Fruit fly (Drosophila melanogaster) whole organism, embryonic: ENCODE measurements around the gene CG31161.

Experiments
- Bdp1 ChIP-seq: fragments of 200-800 bp; sonication (Bioruptor generic); optimal IDR thresholded peaks from 3 replicates; lab custom pipeline; 2016; ENCODE audit warnings: missing biosample characterization, missing genetic modification characterization
- Blimp-1 ChIP-seq: fragments of 200-800 bp; sonication (Bioruptor generic); optimal IDR thresholded peaks from 3 replicates; lab custom pipeline; 2018; ENCODE audit warnings: missing biosample characterization, missing genetic modification characterization, mild to moderate bottlenecking, moderate library complexity, missing genetic modification reagents
- CG10267 ChIP-seq: fragments of 200-800 bp; sonication (Bioruptor generic); optimal IDR thresholded peaks from 2 replicates; lab custom pipeline; 2018; ENCODE audit warnings: missing biosample characterization, mild to moderate bottlenecking, missing genetic modification characterization, moderate library complexity
- CG11504 ChIP-seq: fragments of 200-800 bp; sonication (Bioruptor generic); optimal IDR thresholded peaks from 3 replicates; lab custom pipeline; 2019; ENCODE audit warnings: missing biosample characterization, mild to moderate bottlenecking, missing genetic modification characterization, moderate library complexity
- CG12299 ChIP-seq: fragments of 200-800 bp; sonication (Bioruptor generic); optimal IDR thresholded peaks from 2 replicates; lab custom pipeline; 2018; ENCODE audit warnings: missing biosample characterization, mild to moderate bottlenecking, missing genetic modification characterization
- CG12942 ChIP-seq: fragments of 200-800 bp; sonication (Bioruptor generic); optimal IDR thresholded peaks from 3 replicates; lab custom pipeline; 2016; ENCODE audit warnings: missing biosample characterization, missing genetic modification characterization
- CG14710 ChIP-seq: fragments of 200-800 bp; sonication (Bioruptor generic); optimal IDR thresholded peaks from 3 replicates; lab custom pipeline; 2019; ENCODE audit warnings: missing biosample characterization, mild to moderate bottlenecking, missing genetic modification characterization, moderate library complexity
- CG1603 ChIP-seq: fragments of 200-800 bp; sonication (Bioruptor generic); optimal IDR thresholded peaks from 2 replicates; lab custom pipeline; 2019; ENCODE audit warnings: missing biosample characterization, mild to moderate bottlenecking, missing genetic modification characterization, moderate library complexity
- CG17385 ChIP-seq: fragments of 200-800 bp; sonication (Bioruptor generic); optimal IDR thresholded peaks from 3 replicates; lab custom pipeline; 2018; ENCODE audit warnings: missing biosample characterization, mild to moderate bottlenecking, missing genetic modification characterization
- CG17612 ChIP-seq: fragments of 200-800 bp; sonication (Bioruptor generic); IDR thresholded peaks from 2 replicates; pipeline ENCODE4 v1.3.6; 2022; ENCODE audit warnings: missing biosample characterization, missing genetic modification characterization
- CG18476 ChIP-seq: fragments of 200-800 bp; sonication (Bioruptor generic); optimal IDR thresholded peaks from 2 replicates; lab custom pipeline; 2016; ENCODE audit warnings: missing biosample characterization, mild to moderate bottlenecking, missing genetic modification characterization
- CG31224 ChIP-seq: fragments of 200-800 bp; sonication (Bioruptor generic); IDR thresholded peaks from 2 replicates; pipeline ENCODE4 v1.3.6; 2022; ENCODE audit warnings: missing biosample characterization, missing genetic modification characterization
- CG31441 ChIP-seq: fragments of 200-800 bp; sonication (Bioruptor generic); IDR thresholded peaks from 2 replicates; pipeline ENCODE4 v1.3.6; 2022; ENCODE audit warnings: missing biosample characterization, missing genetic modification characterization
- CG43689 ChIP-seq: fragments of 200-800 bp; sonication (Bioruptor generic); IDR thresholded peaks from 2 replicates; pipeline ENCODE4 v1.3.6; 2022; ENCODE audit warnings: missing biosample characterization, missing genetic modification characterization
- CG7357 ChIP-seq: fragments of 200-800 bp; sonication (Bioruptor generic); IDR thresholded peaks from 3 replicates; pipeline ENCODE4 v1.3.6; 2022; ENCODE audit warnings: missing biosample characterization, missing genetic modification characterization
- CG8478 ChIP-seq: fragments of >200 bp; optimal IDR thresholded peaks from 2 replicates; lab custom pipeline; 2018
- Camta ChIP-seq: fragments of 200-800 bp; sonication (Bioruptor generic); optimal IDR thresholded peaks from 2 replicates; lab custom pipeline; 2016; ENCODE audit warnings: missing biosample characterization, missing genetic modification characterization
- Dek ChIP-seq: fragments of 200-800 bp; sonication (Bioruptor generic); optimal IDR thresholded peaks from 3 replicates; lab custom pipeline; 2019; ENCODE audit warnings: missing biosample characterization, mild to moderate bottlenecking, missing genetic modification characterization, moderate library complexity
- Dfd ChIP-seq, 2 experiments: fragments of >200 bp; optimal IDR thresholded peaks; 2 replicates each; lab custom pipeline; 2017; ENCODE audit warnings: missing biosample characterization in 2 of 2, missing genetic modification characterization in 2 of 2
- Lhr ChIP-seq: fragments of 200-800 bp; sonication (Bioruptor generic); optimal IDR thresholded peaks from 3 replicates; lab custom pipeline; 2017; ENCODE audit warnings: mild to moderate bottlenecking, missing biosample characterization, missing genetic modification reagents, missing genetic modification characterization
- Lim3 ChIP-seq: fragments of 200-800 bp; sonication (Bioruptor generic); IDR thresholded peaks from 2 replicates; pipeline ENCODE4 v1.3.6; 2022; ENCODE audit warnings: missing biosample characterization, missing genetic modification characterization
- MBD-R2 ChIP-seq: fragments of 200-800 bp; sonication (Bioruptor generic); IDR thresholded peaks from 2 replicates; pipeline ENCODE4 v1.3.6; 2022; ENCODE audit warnings: missing biosample characterization, missing genetic modification characterization
- Meics ChIP-seq: fragments of 200-800 bp; sonication (Bioruptor generic); optimal IDR thresholded peaks from 2 replicates; lab custom pipeline; 2017; ENCODE audit warnings: missing biosample characterization, mild to moderate bottlenecking, missing genetic modification characterization
- NFAT ChIP-seq: fragments of 200-800 bp; sonication (Bioruptor generic); IDR thresholded peaks from 2 replicates; pipeline ENCODE4 v1.3.6; 2022; ENCODE audit warnings: missing biosample characterization, missing genetic modification characterization
- NfI ChIP-seq: fragments of 200-800 bp; sonication (Bioruptor generic); optimal IDR thresholded peaks from 3 replicates; lab custom pipeline; 2018; ENCODE audit warnings: missing biosample characterization, mild to moderate bottlenecking, missing genetic modification characterization, moderate library complexity
- Oaz ChIP-seq: fragments of 200-800 bp; sonication (Bioruptor generic); IDR thresholded peaks from 2 replicates; pipeline ENCODE4 v1.3.6; 2022; ENCODE audit warnings: missing biosample characterization, missing genetic modification characterization
- Poxn ChIP-seq: fragments of 200-800 bp; sonication (Bioruptor generic); IDR thresholded peaks from 2 replicates; pipeline ENCODE4 v1.3.6; 2022; ENCODE audit warnings: missing biosample characterization, missing genetic modification characterization
- Sry-β ChIP-seq: fragments of 200-800 bp; sonication (Bioruptor generic); optimal IDR thresholded peaks from 2 replicates; lab custom pipeline; 2018; ENCODE audit warnings: missing biosample characterization, mild to moderate bottlenecking, missing genetic modification characterization, moderate library complexity
- YL-1 ChIP-seq: fragments of 200-800 bp; sonication (Bioruptor generic); optimal IDR thresholded peaks from 3 replicates; lab custom pipeline; 2017; ENCODE audit warnings: missing biosample characterization, mild to moderate bottlenecking, missing genetic modification characterization
- aop ChIP-seq: fragments of 200-800 bp; sonication (Bioruptor generic); IDR thresholded peaks from 2 replicates; pipeline ENCODE4 v1.3.6; 2022; ENCODE audit warnings: missing biosample characterization, missing genetic modification characterization
- az2 ChIP-seq: fragments of 200-800 bp; sonication (Bioruptor generic); optimal IDR thresholded peaks from 3 replicates; lab custom pipeline; 2016; ENCODE audit warnings: missing biosample characterization, missing genetic modification characterization
- caup ChIP-seq: fragments of 200-800 bp; sonication (Bioruptor generic); optimal IDR thresholded peaks from 3 replicates; lab custom pipeline; 2017; ENCODE audit warnings: missing biosample characterization, mild to moderate bottlenecking, missing genetic modification characterization, moderate library complexity; ENCODE audit not compliant: severe bottlenecking
- chm ChIP-seq: fragments of 200-800 bp; sonication (Bioruptor generic); IDR thresholded peaks from 2 replicates; pipeline ENCODE4 v1.3.6; 2022; ENCODE audit warnings: missing biosample characterization, missing genetic modification characterization
- croc ChIP-seq: fragments of 200-800 bp; sonication (Bioruptor generic); conservative IDR thresholded peaks from 3 replicates; pipeline ENCODE4 v1.3.6; 2022; ENCODE audit warnings: missing biosample characterization, missing genetic modification characterization
- da ChIP-seq: fragments of 200-800 bp; sonication (Bioruptor generic); optimal IDR thresholded peaks from 2 replicates; lab custom pipeline; 2016; ENCODE audit warnings: missing biosample characterization, missing genetic modification characterization
- danr ChIP-seq: fragments of 200-800 bp; sonication (Bioruptor generic); IDR thresholded peaks from 2 replicates; pipeline ENCODE4 v1.3.6; 2022; ENCODE audit warnings: missing biosample characterization, missing genetic modification characterization
- dati ChIP-seq: fragments of 200-800 bp; sonication (Bioruptor generic); IDR thresholded peaks from 2 replicates; pipeline ENCODE4 v1.3.6; 2022; ENCODE audit warnings: missing biosample characterization, missing genetic modification characterization
- dm ChIP-seq: fragments of 200-800 bp; sonication (Bioruptor generic); optimal IDR thresholded peaks from 3 replicates; lab custom pipeline; 2016; ENCODE audit warnings: missing biosample characterization, missing genetic modification characterization
- fd64A ChIP-seq: fragments of 200-800 bp; sonication (Bioruptor generic); optimal IDR thresholded peaks from 3 replicates; lab custom pipeline; 2018; ENCODE audit warnings: missing biosample characterization, mild to moderate bottlenecking, missing genetic modification characterization
- fd96Cb ChIP-seq: fragments of 200-800 bp; sonication (Bioruptor generic); optimal IDR thresholded peaks from 2 replicates; lab custom pipeline; 2018; ENCODE audit warnings: missing biosample characterization, mild to moderate bottlenecking, missing genetic modification characterization, moderate library complexity
- gem ChIP-seq: fragments of 200-800 bp; sonication (Bioruptor generic); optimal IDR thresholded peaks from 2 replicates; lab custom pipeline; 2019; ENCODE audit warnings: missing biosample characterization, mild to moderate bottlenecking, missing genetic modification characterization, moderate library complexity
- hb ChIP-seq: fragments of 200-800 bp; sonication (Bioruptor generic); IDR thresholded peaks from 3 replicates; pipeline ENCODE4 v1.3.6; 2022; ENCODE audit warnings: missing biosample characterization, missing genetic modification characterization; ENCODE audit not compliant: partially characterized antibody
- jigr1 ChIP-seq: fragments of 200-800 bp; sonication (Bioruptor generic); IDR thresholded peaks from 3 replicates; pipeline ENCODE4 v1.3.6; 2022; ENCODE audit warnings: missing biosample characterization, missing genetic modification characterization
- lilli ChIP-seq: fragments of 200-800 bp; sonication (Bioruptor generic); optimal IDR thresholded peaks from 3 replicates; lab custom pipeline; 2016; ENCODE audit warnings: missing biosample characterization, missing genetic modification characterization
- nau ChIP-seq: fragments of 200-800 bp; sonication (Bioruptor generic); optimal IDR thresholded peaks from 3 replicates; lab custom pipeline; 2017; ENCODE audit warnings: missing biosample characterization, mild to moderate bottlenecking, missing genetic modification characterization, missing genetic modification reagents
- oc ChIP-seq: fragments of 200-800 bp; sonication (Bioruptor generic); optimal IDR thresholded peaks from 2 replicates; lab custom pipeline; 2018; ENCODE audit warnings: missing biosample characterization, mild to moderate bottlenecking, missing genetic modification characterization, moderate library complexity
- otp ChIP-seq: fragments of 200-800 bp; sonication (Bioruptor generic); IDR thresholded peaks from 3 replicates; pipeline ENCODE4, ENCODE4 v1.3.6; 2022; ENCODE audit warnings: missing biosample characterization, missing genetic modification characterization
- phol ChIP-seq: fragments of 200-800 bp; sonication (Bioruptor generic); optimal IDR thresholded peaks from 3 replicates; lab custom pipeline; 2018; ENCODE audit warnings: missing biosample characterization, mild to moderate bottlenecking, missing genetic modification characterization, moderate library complexity
- schlank ChIP-seq: fragments of 200-800 bp; sonication (Bioruptor generic); optimal IDR thresholded peaks from 2 replicates; lab custom pipeline; 2018; ENCODE audit warnings: missing biosample characterization, mild to moderate bottlenecking, missing genetic modification characterization
- slou ChIP-seq: fragments of 200-800 bp; sonication (Bioruptor generic); optimal IDR thresholded peaks from 3 replicates; lab custom pipeline; 2016; ENCODE audit warnings: missing biosample characterization, missing genetic modification characterization
- sob ChIP-seq: fragments of 200-800 bp; sonication (Bioruptor generic); IDR thresholded peaks from 2 replicates; pipeline ENCODE4 v1.3.6; 2022; ENCODE audit warnings: missing biosample characterization, missing genetic modification characterization
- unpg ChIP-seq: fragments of 200-800 bp; sonication (Bioruptor generic); optimal IDR thresholded peaks from 3 replicates; lab custom pipeline; 2018; ENCODE audit warnings: missing biosample characterization, mild to moderate bottlenecking, missing genetic modification characterization, moderate library complexity

The CG31161 gene

dm6 chr3R:22664274-22664673 lies 48.0 kb downstream of the CG31161 start (continued):
- no peak for TF ChIP-seq MBD-R2
- no peak for TF ChIP-seq CG17612 (GFP tag; lab: Robert Waterston, UW)
- peak; percentile 68 for TF ChIP-seq CG1603 (tag; lab: Kevin White, UChicago)
- no peak for TF ChIP-seq CG12299 (tag; lab: Kevin White, UChicago)
- no peak for TF ChIP-seq fd64A
- TF ChIP-seq Camta (GFP tag; lab: Kevin White, UChicago): no peak
- no peak for TF ChIP-seq schlank (tag; lab: Kevin White, UChicago)
- TF ChIP-seq gem (tag; lab: Kevin White, UChicago): peak; percentile 63
- peak; percentile 63 for TF ChIP-seq Blimp-1 (GFP tag; lab: Kevin White, UChicago)
- TF ChIP-seq NfI (GFP tag; lab: Kevin White, UChicago): peak; percentile 29
- TF ChIP-seq lilli (GFP tag; lab: Kevin White, UChicago): peak; percentile 36
- no peak for TF ChIP-seq Dek (tag; lab: Kevin White, UChicago)
- no peak for TF ChIP-seq CG8478
- TF ChIP-seq dm: no peak
- TF ChIP-seq CG7357 (GFP tag; lab: Robert Waterston, UW): no peak
- TF ChIP-seq CG11504 (tag; lab: Kevin White, UChicago): peak; percentile 65
- TF ChIP-seq Oaz: no peak
- peak; percentile 63 for TF ChIP-seq oc (tag; lab: Kevin White, UChicago)
- no peak for TF ChIP-seq YL-1 (GFP tag; lab: Kevin White, UChicago)
- TF ChIP-seq CG12942 (GFP tag; lab: Kevin White, UChicago): peak; percentile 52
- TF ChIP-seq Bdp1 (GFP tag; lab: Kevin White, UChicago): no peak
- peak; percentile 43 for TF ChIP-seq fd96Cb (tag; lab: Kevin White, UChicago)
- no peak for TF ChIP-seq Lim3
- TF ChIP-seq dati (GFP tag; lab: Robert Waterston, UW): no peak
- 0 out of 3 replicates have a peak, but pooled peaks have one; percentile 31 for TF ChIP-seq jigr1
- no peak for TF ChIP-seq Meics (GFP tag; lab: Kevin White, UChicago)
- TF ChIP-seq slou (GFP tag; lab: Kevin White, UChicago): no peak
- TF ChIP-seq CG31224 (GFP tag; lab: Robert Waterston, UW): no peak
- TF ChIP-seq nau (GFP tag; lab: Kevin White, UChicago): no peak
- TF ChIP-seq NFAT: peak; percentile 41; the same call in 1 of the 2 replicates
- peak; percentile 48 for TF ChIP-seq phol (tag; lab: Kevin White, UChicago)
- no peak for TF ChIP-seq Poxn (GFP tag; lab: Robert Waterston, UW)
- TF ChIP-seq CG10267 (tag; lab: Kevin White, UChicago): no peak
- no peak for TF ChIP-seq hb (GFP tag; lab: Robert Waterston, UW)
- TF ChIP-seq sob (GFP tag; lab: Robert Waterston, UW): peak; percentile 30; the same call in 1 of the 2 replicates
- peak; percentile 20; the same call in 2 of the 3 replicates for TF ChIP-seq croc (GFP tag; lab: Robert Waterston, UW)
- no peak for TF ChIP-seq aop
- TF ChIP-seq CG18476 (GFP tag; lab: Kevin White, UChicago): no peak
- peak; percentile 65; the same call in 2 of the 3 replicates for TF ChIP-seq otp
- peak; percentile 23; the same call in 1 of the 2 replicates for TF ChIP-seq CG31441 (GFP tag; lab: Robert Waterston, UW)
- peak; percentile 48 for TF ChIP-seq az2 (GFP tag; lab: Kevin White, UChicago)
- no peak for TF ChIP-seq Sry-β (GFP tag; lab: Kevin White, UChicago)
- TF ChIP-seq danr (GFP tag; lab: Robert Waterston, UW): peak; percentile 26; the same call in 1 of the 2 replicates
- no peak for TF ChIP-seq da (GFP tag; lab: Kevin White, UChicago)
- TF ChIP-seq CG43689 (GFP tag; lab: Robert Waterston, UW): no peak
- TF ChIP-seq caup (GFP tag; lab: Kevin White, UChicago): no peak
- peak; percentile 38 for TF ChIP-seq CG17385 (GFP tag; lab: Kevin White, UChicago)
- TF ChIP-seq CG14710 (tag; lab: Kevin White, UChicago): peak; percentile 0
- TF ChIP-seq Dfd (GFP tag; optimal IDR thresholded peaks at IDR 0.05; lab: Kevin White, UChicago): no peak
- no peak for TF ChIP-seq Lhr (GFP tag; lab: Kevin White, UChicago)
- no peak for TF ChIP-seq chm (GFP tag; lab: Robert Waterston, UW)
- TF ChIP-seq unpg (GFP tag; lab: Kevin White, UChicago): peak; percentile 59
